Worm (Caenorhabditis elegans) whole organism, late embryonic: Measurements from ENCODE around the gene T05B11.4.

Experiments used
- C38D4.7 ChIP-seq: fragments of 200-800 bp; sonication (Bioruptor generic); optimal IDR thresholded peaks from 2 replicates; lab custom pipeline; 2018; ENCODE audit warnings: mild to moderate bottlenecking, missing genetic modification characterization, moderate library complexity, missing compliant biosample characterization
- Y22D7AL.16 ChIP-seq: sonication (generic microtip); optimal IDR thresholded peaks from 2 replicates; lab custom pipeline; 2016; ENCODE audit warnings: missing genetic modification characterization, missing compliant biosample characterization
- ama-1 ChIP-seq: fragments of 150-350 bp; optimal IDR thresholded peaks from 2 replicates; lab custom pipeline; 2014
- ceh-14 ChIP-seq: sonication (generic microtip); optimal IDR thresholded peaks from 2 replicates; lab custom pipeline; 2016; ENCODE audit warnings: missing genotype, missing genetic modification characterization, missing compliant biosample characterization
- ceh-18 ChIP-seq: sonication (generic microtip); optimal IDR thresholded peaks from 2 replicates; lab custom pipeline; 2016; ENCODE audit warnings: missing genetic modification characterization, missing compliant biosample characterization
- ceh-2 ChIP-seq: sonication (generic microtip); optimal IDR thresholded peaks from 2 replicates; lab custom pipeline; 2016; ENCODE audit warnings: missing genotype, missing genetic modification characterization, missing compliant biosample characterization
- ceh-22 ChIP-seq: sonication (generic microtip); optimal IDR thresholded peaks from 2 replicates; lab custom pipeline; 2017; ENCODE audit warnings: missing biosample characterization, missing genetic modification characterization
- ceh-31 ChIP-seq: sonication (generic microtip); optimal IDR thresholded peaks from 2 replicates; lab custom pipeline; 2016; ENCODE audit warnings: missing genetic modification characterization, missing compliant biosample characterization
- ceh-34 ChIP-seq: sonication (generic microtip); optimal IDR thresholded peaks from 2 replicates; lab custom pipeline; 2016; ENCODE audit warnings: mild to moderate bottlenecking, missing genetic modification characterization, missing compliant biosample characterization
- ceh-48 ChIP-seq: sonication (generic microtip); optimal IDR thresholded peaks from 2 replicates; lab custom pipeline; 2016; ENCODE audit warnings: missing genetic modification characterization, inconsistent platforms, missing compliant biosample characterization
- ceh-6 ChIP-seq: fragments of 200-800 bp; sonication (Bioruptor generic); optimal IDR thresholded peaks from 2 replicates; lab custom pipeline; 2018; ENCODE audit warnings: mild to moderate bottlenecking, missing genetic modification characterization, missing compliant biosample characterization
- che-1 ChIP-seq: sonication (generic microtip); optimal IDR thresholded peaks from 2 replicates; lab custom pipeline; 2016; ENCODE audit warnings: mild to moderate bottlenecking, missing genetic modification characterization, missing compliant biosample characterization
- dmd-4 ChIP-seq: sonication (generic microtip); optimal IDR thresholded peaks from 2 replicates; lab custom pipeline; 2016; ENCODE audit warnings: borderline replicate concordance, missing genetic modification characterization, missing compliant biosample characterization
- dve-1 ChIP-seq: sonication (generic microtip); optimal IDR thresholded peaks from 2 replicates; lab custom pipeline; 2017; ENCODE audit warnings: antibody characterized with exemption, mild to moderate bottlenecking, missing genetic modification characterization, missing compliant biosample characterization
- elt-2 ChIP-seq: sonication (generic microtip); optimal IDR thresholded peaks from 2 replicates; lab custom pipeline; 2016; ENCODE audit warnings: missing genetic modification reagents, missing genetic modification characterization, missing compliant biosample characterization
- elt-4 ChIP-seq: sonication (generic microtip); optimal IDR thresholded peaks from 2 replicates; lab custom pipeline; 2016; ENCODE audit warnings: missing genetic modification characterization, missing compliant biosample characterization
- fax-1 ChIP-seq: sonication (generic microtip); optimal IDR thresholded peaks from 2 replicates; lab custom pipeline; 2016; ENCODE audit warnings: missing genotype, missing genetic modification characterization, missing compliant biosample characterization
- fkh-6 ChIP-seq: sonication (generic microtip); optimal IDR thresholded peaks from 2 replicates; lab custom pipeline; 2016; ENCODE audit warnings: missing genetic modification characterization, missing compliant biosample characterization
- hlh-13 ChIP-seq: fragments of 200-800 bp; sonication (Bioruptor generic); optimal IDR thresholded peaks from 2 replicates; lab custom pipeline; 2018; ENCODE audit warnings: mild to moderate bottlenecking, missing genetic modification characterization, missing compliant biosample characterization
- hlh-15 ChIP-seq: sonication (generic microtip); optimal IDR thresholded peaks from 2 replicates; lab custom pipeline; 2016; ENCODE audit warnings: missing genetic modification characterization, missing compliant biosample characterization
- hlh-30 ChIP-seq: sonication (generic microtip); optimal IDR thresholded peaks from 2 replicates; lab custom pipeline; 2017; ENCODE audit warnings: antibody characterized with exemption, missing genetic modification characterization, missing compliant biosample characterization; ENCODE audit not compliant: insufficient read depth
- hlh-6 ChIP-seq: sonication (generic microtip); optimal IDR thresholded peaks from 2 replicates; lab custom pipeline; 2016; ENCODE audit warnings: missing genotype, missing genetic modification characterization, missing compliant biosample characterization
- hlh-8 ChIP-seq: sonication (generic microtip); optimal IDR thresholded peaks from 2 replicates; lab custom pipeline; 2016; ENCODE audit warnings: missing genotype, missing genetic modification characterization, missing compliant biosample characterization
- madf-2 ChIP-seq: sonication (generic microtip); optimal IDR thresholded peaks from 2 replicates; lab custom pipeline; 2017; ENCODE audit warnings: missing genetic modification characterization, missing compliant biosample characterization
- nfya-1 ChIP-seq: sonication (generic microtip); optimal IDR thresholded peaks from 2 replicates; lab custom pipeline; 2017; ENCODE audit warnings: missing genetic modification characterization, mild to moderate bottlenecking, missing compliant biosample characterization, antibody characterized with exemption, moderate library complexity
- nhr-11 ChIP-seq: fragments of 150-350 bp; optimal IDR thresholded peaks from 2 replicates; lab custom pipeline; 2014; ENCODE audit warnings: missing biosample characterization, missing genetic modification characterization
- npax-4 ChIP-seq: sonication (generic microtip); optimal IDR thresholded peaks from 2 replicates; lab custom pipeline; 2016; ENCODE audit warnings: missing genetic modification characterization, missing compliant biosample characterization
- pag-3 ChIP-seq: sonication (generic microtip); optimal IDR thresholded peaks from 2 replicates; lab custom pipeline; 2016; ENCODE audit warnings: missing compliant biosample characterization, missing genetic modification characterization, borderline replicate concordance
- pax-1 ChIP-seq: fragments of 150-350 bp; optimal IDR thresholded peaks from 2 replicates; lab custom pipeline; 2014; ENCODE audit warnings: missing biosample characterization, missing genetic modification characterization
- pha-2 ChIP-seq: sonication (generic microtip); optimal IDR thresholded peaks from 2 replicates; lab custom pipeline; 2017; ENCODE audit warnings: mild to moderate bottlenecking, missing genetic modification characterization, missing compliant biosample characterization
- pqm-1 ChIP-seq: sonication (generic microtip); optimal IDR thresholded peaks from 2 replicates; lab custom pipeline; 2016; ENCODE audit warnings: missing genetic modification characterization, missing compliant biosample characterization
- ref-2 ChIP-seq: sonication (generic microtip); optimal IDR thresholded peaks from 2 replicates; lab custom pipeline; 2016; ENCODE audit warnings: missing genetic modification characterization, missing compliant biosample characterization
- sox-2 ChIP-seq: fragments of 200-800 bp; sonication (Bioruptor generic); IDR thresholded peaks from 2 replicates; pipeline ENCODE4 v1.3.6; 2022; ENCODE audit warnings: missing genetic modification reagents, missing genetic modification characterization, missing compliant biosample characterization
- ttx-3 ChIP-seq: sonication (generic microtip); optimal IDR thresholded peaks from 2 replicates; lab custom pipeline; 2016; ENCODE audit warnings: missing genetic modification reagents, missing genetic modification characterization, missing compliant biosample characterization
- unc-3 ChIP-seq, 2 experiments: fragments of 200-800 bp in 1 of 2; sonication (Bioruptor generic) in 1 of 2; sonication (generic microtip) in 1 of 2; conservative IDR thresholded peaks in 1 of 2; optimal IDR thresholded peaks in 1 of 2; 2 replicates each; pipeline versions ENCODE4 v1.3.6 to Lab custom; 2016 to 2022; ENCODE audit warnings: missing compliant biosample characterization in 2 of 2, missing genetic modification characterization in 2 of 2, missing genetic modification reagents in 1 of 2
- ztf-16 ChIP-seq: sonication (generic microtip); optimal IDR thresholded peaks from 2 replicates; lab custom pipeline; 2017; ENCODE audit warnings: missing genetic modification characterization, missing compliant biosample characterization

T05B11.4 gene

ce11 chrV:7755991-7756390, 1.5 kb upstream of the T05B11.4 start:
- TF ChIP-seq ceh-14 (no peak), elt-2 (tag; lab: Kevin White, UChicago) (peak; percentile 79)

ce11 chrV:7749708-7750107, 4.7 kb downstream of the T05B11.4 start:
- TF ChIP-seq hlh-13 (GFP tag; lab: Kevin White, UChicago) (no peak), elt-4 (tag; lab: Kevin White, UChicago) (no peak), fax-1 (tag; lab: Kevin White, UChicago) (no peak), ztf-16 (tag; lab: Kevin White, UChicago) (no peak), nhr-11 (no peak), hlh-8 (tag; lab: Kevin White, UChicago) (no peak), pax-1 (tag; lab: Kevin White, UChicago) (no peak), ceh-14 (no peak), unc-3 (GFP tag; conservative IDR thresholded peaks at IDR 0.05; lab: Robert Waterston, UW) (no peak), unc-3 (tag; optimal IDR thresholded peaks at IDR 0.05; lab: Kevin White, UChicago) (no peak), npax-4 (tag; lab: Kevin White, UChicago) (no peak), pha-2 (tag; lab: Kevin White, UChicago) (no peak), sox-2 (GFP tag; lab: Robert Waterston, UW) (no peak), ref-2 (tag; lab: Kevin White, UChicago) (no peak), ceh-48 (tag; lab: Kevin White, UChicago) (no peak), ceh-6 (GFP tag; lab: Kevin White, UChicago) (no peak), ceh-2 (tag; lab: Kevin White, UChicago) (no peak), ttx-3 (tag; lab: Kevin White, UChicago) (no peak), fkh-6 (tag; lab: Kevin White, UChicago) (no peak), ceh-22 (tag; lab: Kevin White, UChicago) (no peak)

ce11 chrV:7747987-7748607, 6.4 kb downstream of the T05B11.4 start:
- no peak for TF ChIP-seq ceh-31 (tag; lab: Kevin White, UChicago)
- no peak for TF ChIP-seq ztf-16 (tag; lab: Kevin White, UChicago)
- no peak for TF ChIP-seq che-1 (tag; lab: Kevin White, UChicago)
- no peak for TF ChIP-seq ceh-2 (tag; lab: Kevin White, UChicago)
- no peak for TF ChIP-seq dmd-4 (tag; lab: Kevin White, UChicago)
- TF ChIP-seq madf-2, result no peak
- no peak for TF ChIP-seq elt-2 (tag; lab: Kevin White, UChicago)
- TF ChIP-seq ceh-34 (tag; lab: Kevin White, UChicago), result no peak
- no peak for TF ChIP-seq Y22D7AL.16 (tag; lab: Kevin White, UChicago)
- no peak for TF ChIP-seq dve-1 (tag; lab: Kevin White, UChicago)
- no peak for TF ChIP-seq C38D4.7
- TF ChIP-seq pag-3 (tag; lab: Kevin White, UChicago), result no peak
- TF ChIP-seq fkh-6 (tag; lab: Kevin White, UChicago), result no peak
- no peak for TF ChIP-seq hlh-6 (tag; lab: Kevin White, UChicago)
- TF ChIP-seq nfya-1 (tag; lab: Kevin White, UChicago), result no peak

- TF ChIP-seq hlh-30 (tag; lab: Kevin White, UChicago), result no peak
- TF ChIP-seq unc-3 (GFP tag; conservative IDR thresholded peaks at IDR 0.05; lab: Robert Waterston, UW), result no peak
- no peak for TF ChIP-seq unc-3 (tag; optimal IDR thresholded peaks at IDR 0.05; lab: Kevin White, UChicago)
- no peak for TF ChIP-seq ceh-18 (tag; lab: Kevin White, UChicago)
- no peak for TF ChIP-seq hlh-15 (tag; lab: Kevin White, UChicago)
- TF ChIP-seq hlh-8 (tag; lab: Kevin White, UChicago), result no peak
- no peak for TF ChIP-seq ztf-16 (tag; lab: Kevin White, UChicago)
- no peak for TF ChIP-seq elt-4 (tag; lab: Kevin White, UChicago)
- no peak for TF ChIP-seq pqm-1
- TF ChIP-seq ama-1 (lab: Kevin White, UChicago), result no peak
- TF ChIP-seq ceh-34 (tag; lab: Kevin White, UChicago), result no peak
- TF ChIP-seq ceh-48 (tag; lab: Kevin White, UChicago), result no peak
Measured at ce11 chrV:7747132-7747531, 7.3 kb downstream of the T05B11.4 start.
